Fruit fly (Drosophila melanogaster): ENCODE measurements around the gene CG7857.

dm6 chr3L:15533402-15534129 lies 28.9 kb upstream of the CG7857 start:
- peak; percentile 23 for TF ChIP-seq Mio (GFP tag; optimal IDR thresholded peaks at IDR 0.05)
- peak; percentile 92 for TF ChIP-seq fru (GFP tag; optimal IDR thresholded peaks at IDR 0.05)
- TF ChIP-seq sv (GFP tag; optimal IDR thresholded peaks at IDR 0.05): no peak
- peak; percentile 93 for TF ChIP-seq woc (GFP tag; optimal IDR thresholded peaks at IDR 0.05)
- peak; percentile 84 for TF ChIP-seq dmrt93B (GFP tag; optimal IDR thresholded peaks at IDR 0.05)
- TF ChIP-seq Hr78 (GFP tag; optimal IDR thresholded peaks at IDR 0.05): no peak
- TF ChIP-seq lola (GFP tag; optimal IDR thresholded peaks at IDR 0.05): no peak
- TF ChIP-seq h (GFP tag; optimal IDR thresholded peaks at IDR 0.05): peak; percentile 93
- peak; percentile 80 for TF ChIP-seq tai (GFP tag; optimal IDR thresholded peaks at IDR 0.05)
- TF ChIP-seq usp (GFP tag; optimal IDR thresholded peaks at IDR 0.05): no peak
- TF ChIP-seq Myc (optimal IDR thresholded peaks at IDR 0.05): no peak

All from whole organism, wandering third instar larva.